Worm (Caenorhabditis elegans): ENCODE data around the gene dis-3.

The dis-3 gene

DNA sequence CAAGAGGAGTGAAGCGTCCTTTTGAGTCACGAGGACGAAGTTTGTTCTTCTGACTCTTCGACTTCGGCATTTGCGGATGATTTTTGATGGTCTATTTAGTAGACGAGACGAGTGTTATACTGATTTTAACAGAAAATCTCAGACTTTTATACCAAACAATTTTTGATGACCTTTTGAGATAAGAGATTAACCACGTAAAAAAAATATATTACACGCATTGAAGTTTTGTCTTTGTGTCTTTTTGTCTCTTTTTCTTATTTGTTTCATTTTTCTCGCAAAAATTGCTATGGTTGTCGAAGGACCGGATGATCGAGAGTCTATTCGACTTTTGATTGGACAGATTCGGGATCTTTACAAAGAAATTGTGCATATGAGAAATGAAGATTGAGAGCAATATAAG is 14.4 kb downstream of the dis-3 start, which contains the start of gene spch-1:
spch-1 (minus strand) TSS at position 101 of the 400 bp plus-strand sequence.
- TF ChIP-seq ceh-43 (GFP tag; optimal IDR thresholded peaks at IDR 0.05) = no peak
- TF ChIP-seq M03D4.4 (tag; optimal IDR thresholded peaks at IDR 0.05) = no peak
- TF ChIP-seq lin-32 (GFP tag; optimal IDR thresholded peaks at IDR 0.05) = no peak
- no peak for TF ChIP-seq sem-2 (GFP tag; optimal IDR thresholded peaks at IDR 0.05)
- TF ChIP-seq nhr-28 (tag; optimal IDR thresholded peaks at IDR 0.05) = no peak
- no peak for TF ChIP-seq elt-3 (tag; optimal IDR thresholded peaks at IDR 0.05)
- no peak for TF ChIP-seq drap-1 (GFP tag; optimal IDR thresholded peaks at IDR 0.05)
- no peak for TF ChIP-seq bed-3 (GFP tag; optimal IDR thresholded peaks at IDR 0.05)

DNA sequence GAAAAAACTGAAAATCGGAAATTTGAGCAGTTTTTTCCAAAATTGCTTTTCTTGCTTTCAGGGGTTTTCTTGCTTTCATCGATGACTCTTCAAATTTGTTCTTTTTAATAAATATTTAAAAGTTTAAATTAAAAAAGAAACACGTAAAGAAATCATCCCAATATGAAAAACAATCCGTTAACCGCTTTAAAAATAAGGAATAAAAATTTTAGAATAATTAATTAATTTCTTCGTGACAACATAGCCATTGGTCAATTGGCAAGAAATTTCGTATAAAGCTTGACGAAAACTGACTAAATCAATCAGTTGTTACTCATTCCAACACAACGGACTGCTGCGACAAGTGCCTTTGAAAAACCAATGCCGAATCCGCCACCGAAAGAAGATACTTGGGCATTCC is 15.6 kb downstream of the dis-3 start, which contains the start of gene nsph-3.2:
nsph-3.2 (plus strand) TSS at position 301 of the 400 bp plus-strand sequence.
- no peak for TF ChIP-seq lsy-2 (tag; optimal IDR thresholded peaks at IDR 0.05)
- no peak for TF ChIP-seq drap-1 (GFP tag; optimal IDR thresholded peaks at IDR 0.05)
- TF ChIP-seq mab-5 (tag; optimal IDR thresholded peaks at IDR 0.05) = no peak
- no peak for TF ChIP-seq ces-1 (GFP tag; optimal IDR thresholded peaks at IDR 0.05)
- no peak for TF ChIP-seq tbx-8 (GFP tag; optimal IDR thresholded peaks at IDR 0.05)
- TF ChIP-seq M03D4.4 (tag; optimal IDR thresholded peaks at IDR 0.05) = no peak
- no peak for TF ChIP-seq mep-1 (tag; optimal IDR thresholded peaks at IDR 0.05)
- TF ChIP-seq blmp-1 (tag; optimal IDR thresholded peaks at IDR 0.05) = no peak
- no peak for TF ChIP-seq flh-1 (GFP tag; optimal IDR thresholded peaks at IDR 0.05)

- TF ChIP-seq ztf-11 (tag; optimal IDR thresholded peaks at IDR 0.05) = no peak
- no peak for TF ChIP-seq unc-120 (tag; optimal IDR thresholded peaks at IDR 0.05; ENCODE audit: poor library complexity, severe bottlenecking)
- no peak for TF ChIP-seq sptf-1 (tag; optimal IDR thresholded peaks at IDR 0.05)
- no peak for TF ChIP-seq blmp-1 (tag; optimal IDR thresholded peaks at IDR 0.05)
- TF ChIP-seq M03D4.4 (tag; optimal IDR thresholded peaks at IDR 0.05) = no peak
- TF ChIP-seq bed-3 (GFP tag; optimal IDR thresholded peaks at IDR 0.05) = no peak
These were observed 18.1 kb downstream of the dis-3 start, which contains the start of gene C04G2.10 for ce11 chrIV:10115142-10115541. Gene C04G2.10, plus strand, starts transcription at chrIV:10115442.

ce11 chrIV:10116765-10117164 is 19.8 kb downstream of the dis-3 start:
- TF ChIP-seq lin-32 (GFP tag; optimal IDR thresholded peaks at IDR 0.05) (no peak), pha-4 (tag; optimal IDR thresholded peaks at IDR 0.05) (no peak), ham-2 (GFP tag; optimal IDR thresholded peaks at IDR 0.05) (no peak), lsy-2 (tag; optimal IDR thresholded peaks at IDR 0.05) (no peak)

ce11 chrIV:10122205-10122604 is 25.2 kb downstream of the dis-3 start, which contains the start of gene irld-21:
Gene irld-21, minus strand, starts transcription at chrIV:10122305.
- TF ChIP-seq blmp-1 (tag; optimal IDR thresholded peaks at IDR 0.05) (no peak), tbx-8 (GFP tag; optimal IDR thresholded peaks at IDR 0.05) (no peak), elt-1 (tag; optimal IDR thresholded peaks at IDR 0.05; ENCODE audit: borderline replicate concordance, insufficient read depth) (no peak), nhr-2 (tag; optimal IDR thresholded peaks at IDR 0.05) (no peak), flh-1 (GFP tag; optimal IDR thresholded peaks at IDR 0.05) (no peak), snpc-4 (tag; optimal IDR thresholded peaks at IDR 0.05) (no peak), M03D4.4 (tag; optimal IDR thresholded peaks at IDR 0.05) (no peak), hlh-1 (tag; optimal IDR thresholded peaks at IDR 0.05) (no peak), ces-1 (GFP tag; optimal IDR thresholded peaks at IDR 0.05) (no peak), sptf-1 (tag; optimal IDR thresholded peaks at IDR 0.05) (no peak), ceh-39 (tag; optimal IDR thresholded peaks at IDR 0.05) (no peak), lin-13 (tag; optimal IDR thresholded peaks at IDR 0.05) (no peak), unc-62 (GFP tag; optimal IDR thresholded peaks at IDR 0.05) (no peak), drap-1 (GFP tag; optimal IDR thresholded peaks at IDR 0.05) (no peak), bed-3 (GFP tag; optimal IDR thresholded peaks at IDR 0.05) (no peak)

DNA sequence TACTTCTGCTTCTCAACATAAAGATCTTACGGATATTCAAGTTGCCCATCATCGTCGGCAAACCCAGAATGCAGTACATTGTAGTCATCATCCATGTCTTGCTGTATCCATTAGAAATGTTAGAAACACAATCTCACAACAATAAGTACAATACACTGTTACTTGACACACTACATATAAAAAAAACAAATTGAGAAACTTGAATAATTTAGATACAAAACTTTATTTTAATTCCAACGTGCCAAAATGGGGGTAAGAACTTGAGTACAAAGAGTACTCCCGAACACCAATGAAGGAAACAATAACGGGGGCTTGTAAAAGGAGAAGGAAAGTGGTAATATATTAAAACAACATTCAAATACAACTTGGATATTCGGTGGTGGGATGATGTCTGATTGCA is 29.5 kb downstream of the dis-3 start, which contains the start of gene ctf-18:
ctf-18 (minus strand) TSS at position 101 of the 400 bp plus-strand sequence.
- TF ChIP-seq unc-120 (tag; optimal IDR thresholded peaks at IDR 0.05; ENCODE audit: poor library complexity, severe bottlenecking) = no peak
- no peak for TF ChIP-seq sem-2 (GFP tag; optimal IDR thresholded peaks at IDR 0.05)
- TF ChIP-seq lin-32 (GFP tag; optimal IDR thresholded peaks at IDR 0.05) = no peak
- no peak for TF ChIP-seq ceh-43 (GFP tag; optimal IDR thresholded peaks at IDR 0.05)
- no peak for TF ChIP-seq nhr-76 (tag; optimal IDR thresholded peaks at IDR 0.05)

All from whole organism, mixed stage, embryonic.